Worm (Caenorhabditis elegans): ENCODE measurements around the gene C29F3.7.

C29F3.7 gene

ce11 chrV:15398728-15399127, 44.0 kb downstream of the C29F3.7 start, which contains the start of gene fbxa-199:
Gene fbxa-199, minus strand, starts transcription at chrV:15398828.
- no peak for TF ChIP-seq R02D3.7 (tag; optimal IDR thresholded peaks at IDR 0.05)
- no peak for TF ChIP-seq F13H6.1 (tag; optimal IDR thresholded peaks at IDR 0.05)
- no peak for TF ChIP-seq crh-2 (tag; optimal IDR thresholded peaks at IDR 0.05)
- no peak for TF ChIP-seq lin-11 (tag; optimal IDR thresholded peaks at IDR 0.05)
- no peak for TF ChIP-seq C34F6.9 (tag; optimal IDR thresholded peaks at IDR 0.05)
- no peak for TF ChIP-seq zag-1 (tag; optimal IDR thresholded peaks at IDR 0.05)
- TF ChIP-seq aly-2 (tag; optimal IDR thresholded peaks at IDR 0.05): no peak
- TF ChIP-seq unc-62 (GFP tag; optimal IDR thresholded peaks at IDR 0.05): no peak
- TF ChIP-seq nhr-6 (tag; optimal IDR thresholded peaks at IDR 0.05): no peak
- TF ChIP-seq mab-5 (tag; optimal IDR thresholded peaks at IDR 0.05): no peak
- no peak for TF ChIP-seq egl-27 (tag; optimal IDR thresholded peaks at IDR 0.05)
- TF ChIP-seq mbf-1 (tag; optimal IDR thresholded peaks at IDR 0.05): no peak
- no peak for TF ChIP-seq nhr-12 (tag; optimal IDR thresholded peaks at IDR 0.05)
- TF ChIP-seq ztf-11 (tag; optimal IDR thresholded peaks at IDR 0.05): no peak
- no peak for TF ChIP-seq nhr-237 (tag; optimal IDR thresholded peaks at IDR 0.05)
- no peak for TF ChIP-seq snpc-4 (tag; optimal IDR thresholded peaks at IDR 0.05)
- no peak for TF ChIP-seq blmp-1 (tag; optimal IDR thresholded peaks at IDR 0.05; ENCODE audit: insufficient read depth)
- no peak for TF ChIP-seq nhr-10 (tag; optimal IDR thresholded peaks at IDR 0.05)

ce11 chrV:15399691-15400377, 45.1 kb downstream of the C29F3.7 start, which contains the start of the genes T06E6.15 and sri-7:
Gene T06E6.15, minus strand, starts transcription at chrV:15399791.
Gene sri-7, plus strand, starts transcription at chrV:15400327.
- peak; percentile 33 for TF ChIP-seq fos-1 (tag; optimal IDR thresholded peaks at IDR 0.05)
- no peak for TF ChIP-seq nhr-129 (tag; optimal IDR thresholded peaks at IDR 0.05)

ce11 chrV:15401856-15402314, 47.2 kb downstream of the C29F3.7 start, which contains the start of gene fbxa-135:
Gene fbxa-135, plus strand, starts transcription at chrV:15402264.
- TF ChIP-seq lin-11 (tag; optimal IDR thresholded peaks at IDR 0.05) (no peak), ceh-16 (tag; optimal IDR thresholded peaks at IDR 0.05) (no peak), fos-1 (tag; optimal IDR thresholded peaks at IDR 0.05) (peak; percentile 16), alr-1 (tag; optimal IDR thresholded peaks at IDR 0.05) (no peak)

- TF ChIP-seq alr-1 (tag; optimal IDR thresholded peaks at IDR 0.05): no peak
- TF ChIP-seq egl-27 (tag; optimal IDR thresholded peaks at IDR 0.05): no peak
- TF ChIP-seq sma-3 (GFP tag; optimal IDR thresholded peaks at IDR 0.05): no peak
- no peak for TF ChIP-seq fos-1 (tag; optimal IDR thresholded peaks at IDR 0.05)
- TF ChIP-seq snpc-4 (tag; optimal IDR thresholded peaks at IDR 0.05): no peak
- no peak for TF ChIP-seq mab-5 (tag; optimal IDR thresholded peaks at IDR 0.05)
- no peak for TF ChIP-seq nhr-129 (tag; optimal IDR thresholded peaks at IDR 0.05)
- no peak for TF ChIP-seq ZK546.5 (tag; optimal IDR thresholded peaks at IDR 0.05)
- TF ChIP-seq lin-39 (tag; optimal IDR thresholded peaks at IDR 0.05): no peak
- TF ChIP-seq lsy-2 (tag; optimal IDR thresholded peaks at IDR 0.05): no peak
- no peak for TF ChIP-seq unc-39 (tag; optimal IDR thresholded peaks at IDR 0.05)
- TF ChIP-seq nhr-10 (tag; optimal IDR thresholded peaks at IDR 0.05): no peak
- no peak for TF ChIP-seq R02D3.7 (tag; optimal IDR thresholded peaks at IDR 0.05)
- no peak for TF ChIP-seq peb-1 (tag; optimal IDR thresholded peaks at IDR 0.05)
Measured at ce11 chrV:15404859-15405258, 50.2 kb downstream of the C29F3.7 start, which contains the start of gene srh-258. Gene srh-258, plus strand, starts transcription at chrV:15405159.

ce11 chrV:15406928-15407327, 52.2 kb downstream of the C29F3.7 start, which contains the start of gene srh-257:
Gene srh-257, plus strand, starts transcription at chrV:15407228.
- TF ChIP-seq nhr-77 (tag; optimal IDR thresholded peaks at IDR 0.05): no peak
- TF ChIP-seq aly-2 (tag; optimal IDR thresholded peaks at IDR 0.05): no peak
- no peak for TF ChIP-seq crh-2 (tag; optimal IDR thresholded peaks at IDR 0.05)
- no peak for TF ChIP-seq F13H6.1 (tag; optimal IDR thresholded peaks at IDR 0.05)
- no peak for TF ChIP-seq nhr-237 (tag; optimal IDR thresholded peaks at IDR 0.05)
- no peak for TF ChIP-seq ztf-11 (tag; optimal IDR thresholded peaks at IDR 0.05)
- TF ChIP-seq dmd-4 (tag; optimal IDR thresholded peaks at IDR 0.05): no peak
- TF ChIP-seq nhr-10 (tag; optimal IDR thresholded peaks at IDR 0.05): no peak
- no peak for TF ChIP-seq elt-3 (tag; optimal IDR thresholded peaks at IDR 0.05)
- no peak for TF ChIP-seq skn-1 (tag; optimal IDR thresholded peaks at IDR 0.05)
